Fruit fly (Drosophila melanogaster) whole organism: Measurements from ENCODE around the gene CG10587.

Experiments
- pan ChIP-seq: fragments of >200 bp; optimal IDR thresholded peaks from 2 replicates; lab custom pipeline; 2017
- psq ChIP-seq: fragments of >200 bp; optimal IDR thresholded peaks from 2 replicates; lab custom pipeline; 2017
- usp ChIP-seq: fragments of >200 bp; optimal IDR thresholded peaks from 2 replicates; lab custom pipeline; 2017; ENCODE audit warnings: missing biosample characterization, missing genetic modification characterization, mixed read lengths

- TF ChIP-seq psq (lab: Kevin White, UChicago) (no peak), usp (GFP tag; lab: Kevin White, UChicago) (no peak), pan (lab: Kevin White, UChicago) (no peak)
Observed at dm6 chr3L:20949371-20950135, 12.8 kb downstream of the CG10587 start, which contains the start of gene fng.
